Fruit fly (Drosophila melanogaster) Kc167 (cell line): ENCODE results near the gene Lrpprc2.

Experiments
- insv ChIP-seq: fragments of >200 bp; optimal IDR thresholded peaks from 3 replicates; lab custom pipeline; 2018; ENCODE audit warnings: missing external identifiers
- ttk ChIP-seq: sonication (Bioruptor generic); optimal IDR thresholded peaks from 2 replicates; lab custom pipeline; 2017; ENCODE audit warnings: missing external identifiers

- TF ChIP-seq ttk (lab: Kevin White, UChicago) (no peak), insv (lab: Kevin White, UChicago) (no peak)
These were observed 22.6 kb upstream of the Lrpprc2 start, which contains the start of the genes sta and inc for dm6 chrX:1482840-1483518.
